Worm (Caenorhabditis elegans): ENCODE results near the gene K10D11.4.

- no peak for TF ChIP-seq ceh-27 (GFP tag; optimal IDR thresholded peaks at IDR 0.05)
- TF ChIP-seq lin-54 (GFP tag; optimal IDR thresholded peaks at IDR 0.05): no peak
- no peak for TF ChIP-seq ama-1 (optimal IDR thresholded peaks at IDR 0.05)
- no peak for TF ChIP-seq ama-1 (GFP tag; optimal IDR thresholded peaks at IDR 0.05)
- TF ChIP-seq lsy-27 (tag; optimal IDR thresholded peaks at IDR 0.05; ENCODE audit: borderline replicate concordance, insufficient read depth): no peak
- no peak for TF ChIP-seq pha-4 (tag; optimal IDR thresholded peaks at IDR 0.05)
- TF ChIP-seq nfyb-1 (GFP tag; IDR thresholded peaks at IDR 0.05): no peak
- TF ChIP-seq him-1 (tag; optimal IDR thresholded peaks at IDR 0.05): no peak
- no peak for TF ChIP-seq F52B5.7 (tag; optimal IDR thresholded peaks at IDR 0.05)
- TF ChIP-seq nfya-2 (GFP tag; IDR thresholded peaks at IDR 0.05): no peak
- no peak for TF ChIP-seq tbx-9 (tag; optimal IDR thresholded peaks at IDR 0.05; ENCODE audit: borderline replicate concordance)
- TF ChIP-seq B0019.2 (GFP tag; conservative IDR thresholded peaks at IDR 0.05): no peak
Observed at ce11 chrIV:13041486-13041885, 47.2 kb upstream of the K10D11.4 start.

All from whole organism, young adult.